Worm (Caenorhabditis elegans): ENCODE results near the gene irld-64.

Gene irld-64

DNA sequence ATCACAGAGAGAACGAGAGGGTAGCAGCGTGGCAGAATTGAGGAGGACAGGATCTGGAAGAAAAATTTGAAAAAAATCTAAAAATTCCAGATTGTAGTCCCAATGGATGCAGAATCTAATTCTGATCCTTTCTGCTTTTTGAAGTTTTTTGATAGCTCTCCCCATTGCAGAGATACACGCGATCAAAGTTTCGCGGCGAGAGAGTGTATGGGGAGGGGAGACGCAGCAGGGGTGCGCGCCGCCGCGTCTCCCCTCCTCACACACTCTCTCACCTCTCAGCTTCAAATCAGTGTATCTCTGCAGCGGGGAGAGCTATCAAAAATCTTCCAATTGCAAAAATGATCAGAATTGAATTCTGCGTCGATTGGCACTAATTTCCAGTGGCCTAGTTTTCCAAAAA lies 49.3 kb downstream of the irld-64 start (continued):
- no peak for TF ChIP-seq fkh-3 (tag; optimal IDR thresholded peaks at IDR 0.05)
- TF ChIP-seq lin-54 (GFP tag; optimal IDR thresholded peaks at IDR 0.05) = no peak
- TF ChIP-seq sdz-38 (tag; optimal IDR thresholded peaks at IDR 0.05) = no peak
- TF ChIP-seq lag-1 (GFP tag; IDR thresholded peaks at IDR 0.05) = 0 out of 2 replicates have a peak, but pooled peaks have one; percentile 31
- TF ChIP-seq sptf-2 (GFP tag; optimal IDR thresholded peaks at IDR 0.05) = no peak
- TF ChIP-seq rpc-1 (optimal IDR thresholded peaks at IDR 0.05) = no peak
- no peak for TF ChIP-seq rpc-1 (tag; optimal IDR thresholded peaks at IDR 0.05)
- TF ChIP-seq ztf-6 (GFP tag; IDR thresholded peaks at IDR 0.05) = no peak
- no peak for TF ChIP-seq snpc-1.1 (tag; optimal IDR thresholded peaks at IDR 0.05; ENCODE audit: insufficient read depth)

DNA sequence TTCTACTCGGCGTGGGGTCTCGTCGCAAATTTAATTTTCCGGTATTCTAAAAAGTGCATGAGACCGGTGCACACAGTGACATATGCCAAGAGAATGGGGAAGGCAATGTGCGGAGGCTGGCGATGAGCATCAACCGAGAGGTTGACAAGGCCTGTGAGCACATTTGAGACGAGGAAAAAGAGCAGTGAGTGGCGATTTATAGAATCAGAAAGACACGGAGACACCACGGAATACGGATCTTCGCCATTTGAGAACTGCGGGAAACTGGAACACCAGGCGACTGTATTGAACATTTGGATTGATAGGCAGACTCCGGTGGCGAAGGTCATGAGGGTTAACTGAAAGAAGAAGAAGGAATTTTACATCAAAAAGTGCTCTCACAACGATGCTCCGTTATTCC lies 51.5 kb downstream of the irld-64 start:
- no peak for TF ChIP-seq mcd-1 (GFP tag; IDR thresholded peaks at IDR 0.05)
- TF ChIP-seq Y53F4B.3 (GFP tag; IDR thresholded peaks at IDR 0.05) = no peak
- TF ChIP-seq ekl-4 (GFP tag; IDR thresholded peaks at IDR 0.05) = no peak
- TF ChIP-seq attf-3 (GFP tag; conservative IDR thresholded peaks at IDR 0.05) = no peak
- TF ChIP-seq chd-7 (tag; optimal IDR thresholded peaks at IDR 0.05) = no peak
- TF ChIP-seq gei-17 (GFP tag; optimal IDR thresholded peaks at IDR 0.05) = no peak
- TF ChIP-seq ztf-18 (tag; optimal IDR thresholded peaks at IDR 0.05) = no peak
- no peak for TF ChIP-seq nhr-90 (tag; optimal IDR thresholded peaks at IDR 0.05)
- no peak for TF ChIP-seq egl-18 (GFP tag; IDR thresholded peaks at IDR 0.05)
- no peak for TF ChIP-seq aptf-3 (GFP tag; IDR thresholded peaks at IDR 0.05)
- TF ChIP-seq nhr-179 (tag; optimal IDR thresholded peaks at IDR 0.05) = no peak
